Fruit fly (Drosophila melanogaster) whole organism, embryonic: ENCODE measurements around the gene CG34454.
A peak's percentile ranks its signal among the peaks of the same experiment; 100 is the strongest.

Experiments used
- Aef1 ChIP-seq: fragments of 200-800 bp; sonication (Bioruptor generic); IDR thresholded peaks from 3 replicates; pipeline ENCODE4 v1.3.6; 2022; ENCODE audit warnings: missing biosample characterization, missing genetic modification characterization
- Antp ChIP-seq: fragments of 200-800 bp; sonication (Bioruptor generic); optimal IDR thresholded peaks from 3 replicates; lab custom pipeline; 2016; ENCODE audit warnings: missing biosample characterization, missing genetic modification characterization
- Atf3 ChIP-seq: fragments of 200-800 bp; sonication (Bioruptor generic); optimal IDR thresholded peaks from 3 replicates; lab custom pipeline; 2016; ENCODE audit warnings: missing biosample characterization, missing genetic modification characterization
- Bgb ChIP-seq: fragments of 200-800 bp; sonication (Bioruptor generic); IDR thresholded peaks from 2 replicates; pipeline ENCODE4 v1.3.6; 2022; ENCODE audit warnings: missing biosample characterization, missing genetic modification characterization; ENCODE audit not compliant: partially characterized antibody
- CG12155 ChIP-seq: fragments of 200-800 bp; sonication (Bioruptor generic); optimal IDR thresholded peaks from 3 replicates; lab custom pipeline; 2016; ENCODE audit warnings: missing biosample characterization, missing genetic modification characterization
- CG12942 ChIP-seq: fragments of 200-800 bp; sonication (Bioruptor generic); optimal IDR thresholded peaks from 3 replicates; lab custom pipeline; 2016; ENCODE audit warnings: missing biosample characterization, missing genetic modification characterization
- CG13624 ChIP-seq: fragments of 200-800 bp; sonication (Bioruptor generic); optimal IDR thresholded peaks from 2 replicates; lab custom pipeline; 2016; ENCODE audit warnings: missing biosample characterization, missing genetic modification characterization
- CG17912 ChIP-seq: fragments of 200-800 bp; sonication (Bioruptor generic); optimal IDR thresholded peaks from 2 replicates; lab custom pipeline; 2018; ENCODE audit warnings: missing biosample characterization, mild to moderate bottlenecking, missing genetic modification characterization
- CG1792 ChIP-seq: fragments of 200-800 bp; sonication (Bioruptor generic); optimal IDR thresholded peaks from 2 replicates; lab custom pipeline; 2016; ENCODE audit warnings: missing biosample characterization, missing genetic modification characterization
- CG18599 ChIP-seq: fragments of 200-800 bp; sonication (Bioruptor generic); optimal IDR thresholded peaks from 3 replicates; lab custom pipeline; 2017; ENCODE audit warnings: missing biosample characterization, missing genetic modification characterization, mild to moderate bottlenecking, moderate library complexity, missing genetic modification reagents
- CG2116 ChIP-seq: fragments of 200-800 bp; sonication (Bioruptor generic); optimal IDR thresholded peaks from 3 replicates; lab custom pipeline; 2018; ENCODE audit warnings: missing biosample characterization, mild to moderate bottlenecking, missing genetic modification characterization
- CG2712 ChIP-seq: fragments of 200-800 bp; optimal IDR thresholded peaks from 3 replicates; lab custom pipeline; 2019; ENCODE audit warnings: missing biosample characterization, mild to moderate bottlenecking, missing genetic modification characterization, moderate library complexity
- CG30403 ChIP-seq: fragments of 200-800 bp; sonication (Bioruptor generic); optimal IDR thresholded peaks from 3 replicates; lab custom pipeline; 2016; ENCODE audit warnings: missing biosample characterization, missing genetic modification characterization
- CG3281 ChIP-seq: fragments of 200-800 bp; sonication (Bioruptor generic); optimal IDR thresholded peaks from 3 replicates; lab custom pipeline; 2017; ENCODE audit warnings: missing biosample characterization, mild to moderate bottlenecking, missing genetic modification characterization
- CG3847 ChIP-seq: fragments of 200-800 bp; sonication (Bioruptor generic); IDR thresholded peaks from 2 replicates; pipeline ENCODE4 v1.3.6; 2022; ENCODE audit warnings: missing biosample characterization, missing genetic modification characterization
- CG4617 ChIP-seq: fragments of 200-800 bp; sonication (Bioruptor generic); optimal IDR thresholded peaks from 3 replicates; lab custom pipeline; 2016; ENCODE audit warnings: missing biosample characterization, missing genetic modification characterization, borderline replicate concordance
- CG6791 ChIP-seq: fragments of 200-800 bp; sonication (Bioruptor generic); IDR thresholded peaks from 3 replicates; pipeline ENCODE4 v1.3.6; 2022; ENCODE audit warnings: missing biosample characterization, missing genetic modification characterization; ENCODE audit not compliant: partially characterized antibody
- CG7928 ChIP-seq: fragments of 200-800 bp; sonication (Bioruptor generic); optimal IDR thresholded peaks from 2 replicates; lab custom pipeline; 2017; ENCODE audit warnings: missing biosample characterization, mild to moderate bottlenecking, missing genetic modification characterization
- CG9609 ChIP-seq: fragments of 200-800 bp; sonication (Bioruptor generic); optimal IDR thresholded peaks from 3 replicates; lab custom pipeline; 2016; ENCODE audit warnings: missing biosample characterization, missing genetic modification characterization
- Doc2 ChIP-seq: fragments of 200-800 bp; sonication (Bioruptor generic); IDR thresholded peaks from 2 replicates; pipeline ENCODE4 v1.3.6; 2022; ENCODE audit warnings: missing biosample characterization, missing genetic modification characterization
- Dref ChIP-seq: fragments of 200-800 bp; sonication (Bioruptor generic); IDR thresholded peaks from 2 replicates; pipeline ENCODE4 v1.3.6; 2022; ENCODE audit warnings: missing biosample characterization, missing genetic modification characterization
- Rx ChIP-seq: fragments of 200-800 bp; sonication (Bioruptor generic); IDR thresholded peaks from 2 replicates; pipeline ENCODE4 v1.3.6; 2022; ENCODE audit warnings: missing biosample characterization, missing genetic modification characterization
- Trl ChIP-seq, 3 experiments: fragments of >200 bp in 2 of 3; fragments of 200-800 bp in 1 of 3; sonication (Bioruptor generic) in 1 of 3; optimal IDR thresholded peaks; 2 replicates in 1 of 3; 3 replicates in 2 of 3; lab custom pipeline; 2016 to 2017; ENCODE audit warnings: missing biosample characterization in 1 of 3, missing genetic modification characterization in 1 of 3
- Xrp1 ChIP-seq: fragments of 200-800 bp; sonication (Bioruptor generic); IDR thresholded peaks from 2 replicates; pipeline ENCODE4 v1.3.6; 2022; ENCODE audit warnings: missing biosample characterization, missing genetic modification characterization
- cas ChIP-seq: fragments of 200-800 bp; sonication (Bioruptor generic); IDR thresholded peaks from 2 replicates; pipeline ENCODE4 v1.3.6; 2022; ENCODE audit warnings: missing biosample characterization, missing genetic modification characterization
- cg ChIP-seq: fragments of 200-800 bp; sonication (Bioruptor generic); optimal IDR thresholded peaks from 3 replicates; lab custom pipeline; 2019; ENCODE audit warnings: missing biosample characterization, mild to moderate bottlenecking, missing genetic modification characterization, moderate library complexity
- chinmo ChIP-seq: fragments of 200-800 bp; sonication (Bioruptor generic); IDR thresholded peaks from 4 replicates; pipeline ENCODE4 v1.3.6; 2022; ENCODE audit warnings: missing biosample characterization, missing genetic modification characterization; ENCODE audit not compliant: partially characterized antibody
- crol ChIP-seq: fragments of 200-800 bp; sonication (Bioruptor generic); IDR thresholded peaks from 2 replicates; pipeline ENCODE4 v1.3.6; 2022; ENCODE audit warnings: missing biosample characterization, missing genetic modification characterization
- danr ChIP-seq: fragments of 200-800 bp; sonication (Bioruptor generic); IDR thresholded peaks from 2 replicates; pipeline ENCODE4 v1.3.6; 2022; ENCODE audit warnings: missing biosample characterization, missing genetic modification characterization
- fu2 ChIP-seq: fragments of 200-800 bp; sonication (Bioruptor generic); optimal IDR thresholded peaks from 2 replicates; lab custom pipeline; 2016; ENCODE audit warnings: missing biosample characterization, missing genetic modification characterization
- gfzf ChIP-seq: fragments of 200-800 bp; sonication (Bioruptor generic); optimal IDR thresholded peaks from 2 replicates; lab custom pipeline; 2016; ENCODE audit warnings: missing biosample characterization, mild to moderate bottlenecking, missing genetic modification characterization, moderate library complexity
- grn ChIP-seq: fragments of 200-800 bp; sonication (Bioruptor generic); optimal IDR thresholded peaks from 3 replicates; lab custom pipeline; 2017; ENCODE audit warnings: missing biosample characterization, missing genetic modification characterization
- gsb ChIP-seq: fragments of 200-800 bp; sonication (Bioruptor generic); IDR thresholded peaks from 2 replicates; pipeline ENCODE4 v1.3.6; 2022; ENCODE audit warnings: missing biosample characterization, missing genetic modification characterization
- hb ChIP-seq: fragments of 200-800 bp; sonication (Bioruptor generic); IDR thresholded peaks from 3 replicates; pipeline ENCODE4 v1.3.6; 2022; ENCODE audit warnings: missing biosample characterization, missing genetic modification characterization; ENCODE audit not compliant: partially characterized antibody
- hkb ChIP-seq, 2 experiments: fragments of 200-800 bp in 1 of 2; fragments of >200 bp in 1 of 2; sonication (Bioruptor generic) in 1 of 2; IDR thresholded peaks in 1 of 2; optimal IDR thresholded peaks in 1 of 2; 2 replicates each; pipeline versions ENCODE4 v1.3.6 to Lab custom; 2017 to 2022; ENCODE audit warnings: missing biosample characterization in 1 of 2, missing genetic modification characterization in 1 of 2
- jumu ChIP-seq: fragments of 200-800 bp; sonication (Bioruptor generic); optimal IDR thresholded peaks from 3 replicates; lab custom pipeline; 2016; ENCODE audit warnings: missing biosample characterization, missing genetic modification characterization
- lbe ChIP-seq: fragments of 200-800 bp; sonication (Bioruptor generic); optimal IDR thresholded peaks from 2 replicates; lab custom pipeline; 2016; ENCODE audit warnings: missing biosample characterization, mild to moderate bottlenecking, missing genetic modification characterization
- nerfin-1 ChIP-seq: fragments of 200-800 bp; sonication (Bioruptor generic); optimal IDR thresholded peaks from 3 replicates; lab custom pipeline; 2019; ENCODE audit warnings: missing biosample characterization, mild to moderate bottlenecking, missing genetic modification characterization, moderate library complexity
- nom ChIP-seq: fragments of 200-800 bp; sonication (Bioruptor generic); optimal IDR thresholded peaks from 2 replicates; lab custom pipeline; 2017; ENCODE audit warnings: missing biosample characterization, missing genetic modification characterization, mild to moderate bottlenecking, moderate library complexity, missing genetic modification reagents
- pho ChIP-seq: fragments of 200-800 bp; sonication (Bioruptor generic); optimal IDR thresholded peaks from 2 replicates; lab custom pipeline; 2016; ENCODE audit warnings: missing biosample characterization, missing genetic modification characterization
- pnt ChIP-seq: fragments of 200-800 bp; sonication (Bioruptor generic); optimal IDR thresholded peaks from 3 replicates; lab custom pipeline; 2016; ENCODE audit warnings: missing biosample characterization, missing genetic modification characterization
- repo ChIP-seq: fragments of 200-800 bp; sonication (Bioruptor generic); optimal IDR thresholded peaks from 2 replicates; lab custom pipeline; 2016; ENCODE audit warnings: missing biosample characterization, missing genetic modification characterization
- slbo ChIP-seq: fragments of 200-800 bp; sonication (Bioruptor generic); IDR thresholded peaks from 2 replicates; pipeline ENCODE4 v1.3.6; 2022; ENCODE audit warnings: missing biosample characterization, missing genetic modification characterization
- sob ChIP-seq: fragments of 200-800 bp; sonication (Bioruptor generic); IDR thresholded peaks from 2 replicates; pipeline ENCODE4 v1.3.6; 2022; ENCODE audit warnings: missing biosample characterization, missing genetic modification characterization
- ssp ChIP-seq: fragments of 200-800 bp; sonication (Bioruptor generic); IDR thresholded peaks from 2 replicates; pipeline ENCODE4 v1.3.6; 2022; ENCODE audit warnings: missing biosample characterization, missing genetic modification characterization
- ttk ChIP-seq: fragments of 200-800 bp; sonication (Bioruptor generic); IDR thresholded peaks from 2 replicates; pipeline ENCODE4 v2.1.2; 2022; ENCODE audit warnings: missing biosample characterization, missing genetic modification characterization
- tup ChIP-seq: fragments of 200-800 bp; sonication (Bioruptor generic); optimal IDR thresholded peaks from 2 replicates; lab custom pipeline; 2016; ENCODE audit warnings: missing biosample characterization, mild to moderate bottlenecking, missing genetic modification characterization, moderate library complexity
- vfl ChIP-seq: fragments of 200-800 bp; sonication (Bioruptor generic); optimal IDR thresholded peaks from 2 replicates; lab custom pipeline; 2016; ENCODE audit warnings: missing biosample characterization, missing genetic modification characterization
- zfh2 ChIP-seq: fragments of 200-800 bp; sonication (Bioruptor generic); optimal IDR thresholded peaks from 2 replicates; lab custom pipeline; 2016; ENCODE audit warnings: missing biosample characterization, missing genetic modification characterization

The CG34454 gene

dm6 chr3L:246644-247199 is 14.6 kb upstream of the CG34454 start (continued):
- no peak for TF ChIP-seq Trl (optimal IDR thresholded peaks at IDR 0.05; lab: Kevin White, UChicago)
- peak; percentile 50 for TF ChIP-seq Trl (GFP tag; optimal IDR thresholded peaks at IDR 0.05; lab: Kevin White, UChicago)
- TF ChIP-seq lbe (GFP tag; lab: Kevin White, UChicago): peak; percentile 38
- TF ChIP-seq pnt (GFP tag; lab: Kevin White, UChicago): no peak
- TF ChIP-seq gfzf: peak; percentile 49
- TF ChIP-seq danr (GFP tag; lab: Robert Waterston, UW): no peak
- peak; percentile 15 for TF ChIP-seq nerfin-1 (tag; lab: Kevin White, UChicago)
- peak; percentile 27; the same call in 1 of the 3 replicates for TF ChIP-seq Aef1 (GFP tag; lab: Robert Waterston, UW)
- TF ChIP-seq grn (GFP tag; lab: Kevin White, UChicago): no peak
- peak; percentile 29 for TF ChIP-seq CG2712 (tag; lab: Kevin White, UChicago)
- TF ChIP-seq Doc2 (GFP tag; lab: Robert Waterston, UW): no peak
- TF ChIP-seq Xrp1 (GFP tag; lab: Robert Waterston, UW): 0 out of 2 replicates have a peak, but pooled peaks have one; percentile 14
- TF ChIP-seq sob (GFP tag; lab: Robert Waterston, UW): 0 out of 2 replicates have a peak, but pooled peaks have one; percentile 42
- TF ChIP-seq zfh2: peak; percentile 43
- TF ChIP-seq CG3281 (GFP tag; lab: Kevin White, UChicago): peak; percentile 31
- TF ChIP-seq Antp (GFP tag; lab: Kevin White, UChicago): peak; percentile 52
- TF ChIP-seq CG6791 (GFP tag; lab: Robert Waterston, UW): peak; percentile 83
- peak; percentile 45 for TF ChIP-seq CG1792 (GFP tag; lab: Kevin White, UChicago)
- no peak for TF ChIP-seq ttk (GFP tag; lab: Robert Waterston, UW)
- peak; percentile 45; the same call in 1 of the 2 replicates for TF ChIP-seq gsb (GFP tag; lab: Robert Waterston, UW)
- TF ChIP-seq hkb (optimal IDR thresholded peaks at IDR 0.05; lab: Kevin White, UChicago): no peak
- TF ChIP-seq hkb (GFP tag; IDR thresholded peaks at IDR 0.05; lab: Robert Waterston, UW): peak; percentile 13; the same call in 1 of the 2 replicates
- peak; percentile 97 for TF ChIP-seq Dref
- TF ChIP-seq Atf3: peak; percentile 53
- no peak for TF ChIP-seq tup
- TF ChIP-seq vfl (GFP tag; lab: Kevin White, UChicago): peak; percentile 22
- peak; percentile 75 for TF ChIP-seq Bgb (GFP tag; lab: Robert Waterston, UW)
- peak; percentile 46 for TF ChIP-seq CG30403 (GFP tag; lab: Kevin White, UChicago)
- TF ChIP-seq CG4617: peak; percentile 94
- 0 out of 4 replicates have a peak, but pooled peaks have one; percentile 42 for TF ChIP-seq chinmo (GFP tag; lab: Robert Waterston, UW)
- no peak for TF ChIP-seq CG18599 (GFP tag; lab: Kevin White, UChicago)
- peak; percentile 67 for TF ChIP-seq CG17912 (GFP tag; lab: Kevin White, UChicago)
- TF ChIP-seq CG2116: peak; percentile 100
- TF ChIP-seq cg (GFP tag; lab: Kevin White, UChicago): peak; percentile 85
- 0 out of 2 replicates have a peak, but pooled peaks have one; percentile 3 for TF ChIP-seq Rx (GFP tag; lab: Robert Waterston, UW)
- peak; percentile 42 for TF ChIP-seq jumu (GFP tag; lab: Kevin White, UChicago)
- TF ChIP-seq cas (GFP tag; lab: Robert Waterston, UW): 0 out of 2 replicates have a peak, but pooled peaks have one; percentile 10
- peak; percentile 69 for TF ChIP-seq slbo (GFP tag; lab: Robert Waterston, UW)
- peak; percentile 35 for TF ChIP-seq fu2 (GFP tag; lab: Kevin White, UChicago)
- peak; percentile 32 for TF ChIP-seq repo (GFP tag; lab: Kevin White, UChicago)
- TF ChIP-seq CG12155 (GFP tag; lab: Kevin White, UChicago): no peak
- TF ChIP-seq CG3847 (GFP tag; lab: Robert Waterston, UW): peak; percentile 58
- TF ChIP-seq CG12942 (GFP tag; lab: Kevin White, UChicago): no peak
- TF ChIP-seq CG9609 (GFP tag; lab: Kevin White, UChicago): peak; percentile 54
- peak; percentile 73 for TF ChIP-seq pho (GFP tag; lab: Kevin White, UChicago)
- TF ChIP-seq ssp (GFP tag; lab: Robert Waterston, UW): peak; percentile 61
- TF ChIP-seq CG7928 (GFP tag; lab: Kevin White, UChicago): peak; percentile 60
- TF ChIP-seq hb (GFP tag; lab: Robert Waterston, UW): peak; percentile 79
- TF ChIP-seq CG13624 (GFP tag; lab: Kevin White, UChicago): peak; percentile 77
- TF ChIP-seq nom (GFP tag; lab: Kevin White, UChicago): peak; percentile 26
- no peak for TF ChIP-seq crol
